Fruit fly (Drosophila melanogaster) whole organism, embryonic: ENCODE results near the gene CG4066.

Experiments used
- Ada2b ChIP-seq: fragments of 200-800 bp; sonication (Bioruptor generic); IDR thresholded peaks from 2 replicates; pipeline ENCODE4 v1.3.6; 2022; ENCODE audit warnings: missing biosample characterization, missing genetic modification characterization
- Awh ChIP-seq: fragments of 200-800 bp; sonication (Bioruptor generic); IDR thresholded peaks from 2 replicates; pipeline ENCODE4, ENCODE4 v1.3.6; 2022; ENCODE audit warnings: missing biosample characterization, missing genetic modification characterization
- Bgb ChIP-seq: fragments of 200-800 bp; sonication (Bioruptor generic); IDR thresholded peaks from 2 replicates; pipeline ENCODE4 v1.3.6; 2022; ENCODE audit warnings: missing biosample characterization, missing genetic modification characterization; ENCODE audit not compliant: partially characterized antibody
- CG10321 ChIP-seq: fragments of 200-800 bp; sonication (Bioruptor generic); IDR thresholded peaks from 2 replicates; pipeline ENCODE4 v1.3.6; 2022; ENCODE audit warnings: missing biosample characterization, missing genetic modification characterization
- CG10543 ChIP-seq: fragments of 200-800 bp; sonication (Bioruptor generic); optimal IDR thresholded peaks from 3 replicates; lab custom pipeline; 2017; ENCODE audit warnings: missing biosample characterization, mild to moderate bottlenecking, missing genetic modification characterization, moderate library complexity
- CG1529 ChIP-seq: fragments of 200-800 bp; sonication (Bioruptor generic); optimal IDR thresholded peaks from 3 replicates; lab custom pipeline; 2018; ENCODE audit warnings: missing biosample characterization, missing genetic modification characterization
- CG15514 ChIP-seq: fragments of 200-800 bp; sonication (Bioruptor generic); optimal IDR thresholded peaks from 3 replicates; lab custom pipeline; 2017; ENCODE audit warnings: missing biosample characterization, missing genetic modification characterization, mild to moderate bottlenecking, moderate library complexity, missing genetic modification reagents
- CG2202 ChIP-seq: fragments of 200-800 bp; sonication (Bioruptor generic); optimal IDR thresholded peaks from 2 replicates; lab custom pipeline; 2018; ENCODE audit warnings: missing biosample characterization, mild to moderate bottlenecking, missing genetic modification characterization
- CG2875 ChIP-seq: fragments of 200-800 bp; sonication (Bioruptor generic); optimal IDR thresholded peaks from 2 replicates; lab custom pipeline; 2017; ENCODE audit warnings: missing biosample characterization, mild to moderate bottlenecking, missing genetic modification characterization, missing genetic modification reagents
- CG3726 ChIP-seq: fragments of 200-800 bp; sonication (Bioruptor generic); IDR thresholded peaks from 3 replicates; pipeline ENCODE4, ENCODE4 v1.3.6; 2022; ENCODE audit warnings: missing biosample characterization, missing genetic modification characterization
- CG4707 ChIP-seq: fragments of 200-800 bp; sonication (Bioruptor generic); optimal IDR thresholded peaks from 2 replicates; lab custom pipeline; 2018; ENCODE audit warnings: missing biosample characterization, mild to moderate bottlenecking, missing genetic modification characterization, moderate library complexity
- CG6765 ChIP-seq: fragments of 200-800 bp; sonication (Bioruptor generic); optimal IDR thresholded peaks from 3 replicates; lab custom pipeline; 2017; ENCODE audit warnings: missing biosample characterization, mild to moderate bottlenecking, missing genetic modification characterization
- CG7786 ChIP-seq: fragments of 200-800 bp; sonication (Bioruptor generic); optimal IDR thresholded peaks from 2 replicates; lab custom pipeline; 2016; ENCODE audit warnings: missing biosample characterization, missing genetic modification characterization
- CG7839 ChIP-seq: fragments of 200-800 bp; sonication (Bioruptor generic); optimal IDR thresholded peaks from 3 replicates; lab custom pipeline; 2018; ENCODE audit warnings: missing biosample characterization, mild to moderate bottlenecking, missing genetic modification characterization, moderate library complexity
- CG8765 ChIP-seq: fragments of 200-800 bp; sonication (Bioruptor generic); IDR thresholded peaks from 2 replicates; pipeline ENCODE4 v1.3.6; 2022; ENCODE audit warnings: missing biosample characterization, missing genetic modification characterization
- CG8924 ChIP-seq: fragments of 200-800 bp; optimal IDR thresholded peaks from 3 replicates; lab custom pipeline; 2019; ENCODE audit warnings: missing biosample characterization, mild to moderate bottlenecking, missing genetic modification characterization, moderate library complexity
- CG9609 ChIP-seq: fragments of 200-800 bp; sonication (Bioruptor generic); optimal IDR thresholded peaks from 3 replicates; lab custom pipeline; 2016; ENCODE audit warnings: missing biosample characterization, missing genetic modification characterization
- CG9727 ChIP-seq: fragments of 200-800 bp; sonication (Bioruptor generic); optimal IDR thresholded peaks from 3 replicates; lab custom pipeline; 2017; ENCODE audit warnings: missing biosample characterization, mild to moderate bottlenecking, missing genetic modification characterization
- CoRest ChIP-seq: fragments of 200-800 bp; sonication (Bioruptor generic); optimal IDR thresholded peaks from 3 replicates; lab custom pipeline; 2018; ENCODE audit warnings: missing biosample characterization, mild to moderate bottlenecking, missing genetic modification characterization, moderate library complexity
- Fer2 ChIP-seq: fragments of 200-800 bp; sonication (Bioruptor generic); optimal IDR thresholded peaks from 2 replicates; lab custom pipeline; 2018; ENCODE audit warnings: missing biosample characterization, mild to moderate bottlenecking, missing genetic modification characterization, moderate library complexity
- HLH54F ChIP-seq: fragments of 200-800 bp; sonication (Bioruptor generic); optimal IDR thresholded peaks from 3 replicates; lab custom pipeline; 2016; ENCODE audit warnings: missing biosample characterization, missing genetic modification characterization
- Hr78 ChIP-seq, 2 experiments: fragments of 200-800 bp in 1 of 2; fragments of >200 bp in 1 of 2; sonication (Bioruptor generic) in 1 of 2; optimal IDR thresholded peaks; 2 replicates each; lab custom pipeline; 2017 to 2019; ENCODE audit warnings: missing biosample characterization in 2 of 2, missing genetic modification characterization in 2 of 2, mild to moderate bottlenecking in 1 of 2, moderate library complexity in 1 of 2
- Sox102F ChIP-seq: fragments of 200-800 bp; sonication (Bioruptor generic); optimal IDR thresholded peaks from 2 replicates; lab custom pipeline; 2018; ENCODE audit warnings: missing biosample characterization, mild to moderate bottlenecking, missing genetic modification characterization, moderate library complexity
- Ssrp ChIP-seq: fragments of 200-800 bp; sonication (Bioruptor generic); optimal IDR thresholded peaks from 2 replicates; lab custom pipeline; 2018; ENCODE audit warnings: missing biosample characterization, mild to moderate bottlenecking, missing genetic modification characterization, moderate library complexity
- Taf1 ChIP-seq: fragments of 200-800 bp; sonication (Bioruptor generic); IDR thresholded peaks from 2 replicates; pipeline ENCODE4 v1.3.6; 2022; ENCODE audit warnings: missing biosample characterization, missing genetic modification characterization
- ab ChIP-seq: fragments of 200-800 bp; sonication (Bioruptor generic); optimal IDR thresholded peaks from 2 replicates; lab custom pipeline; 2016; ENCODE audit warnings: missing biosample characterization, missing genetic modification characterization
- az2 ChIP-seq: fragments of 200-800 bp; sonication (Bioruptor generic); optimal IDR thresholded peaks from 3 replicates; lab custom pipeline; 2016; ENCODE audit warnings: missing biosample characterization, missing genetic modification characterization
- bcd ChIP-seq: fragments of 200-800 bp; sonication (Bioruptor generic); optimal IDR thresholded peaks from 2 replicates; lab custom pipeline; 2017; ENCODE audit warnings: missing biosample characterization, mild to moderate bottlenecking, missing genetic modification characterization
- bsh ChIP-seq, 2 experiments: fragments of 200-800 bp; sonication (Bioruptor generic); optimal IDR thresholded peaks; 2 replicates each; lab custom pipeline; 2017 to 2018; ENCODE audit warnings: mild to moderate bottlenecking in 2 of 2, missing biosample characterization in 2 of 2, missing genetic modification characterization in 2 of 2, moderate library complexity in 1 of 2
- cas ChIP-seq: fragments of 200-800 bp; sonication (Bioruptor generic); IDR thresholded peaks from 2 replicates; pipeline ENCODE4 v1.3.6; 2022; ENCODE audit warnings: missing biosample characterization, missing genetic modification characterization
- dmrt11E ChIP-seq: fragments of 200-800 bp; sonication (Bioruptor generic); optimal IDR thresholded peaks from 3 replicates; lab custom pipeline; 2018; ENCODE audit warnings: missing biosample characterization, mild to moderate bottlenecking, missing genetic modification characterization, moderate library complexity
- fd102C ChIP-seq: fragments of 200-800 bp; sonication (Bioruptor generic); optimal IDR thresholded peaks from 2 replicates; lab custom pipeline; 2018; ENCODE audit warnings: missing biosample characterization, mild to moderate bottlenecking, missing genetic modification characterization, moderate library complexity
- jumu ChIP-seq: fragments of 200-800 bp; sonication (Bioruptor generic); optimal IDR thresholded peaks from 3 replicates; lab custom pipeline; 2016; ENCODE audit warnings: missing biosample characterization, missing genetic modification characterization
- klu ChIP-seq: fragments of 200-800 bp; sonication (Bioruptor generic); IDR thresholded peaks from 2 replicates; pipeline ENCODE4 v1.3.6; 2022; ENCODE audit warnings: missing biosample characterization, missing genetic modification characterization
- mam ChIP-seq: fragments of 200-800 bp; sonication (Bioruptor generic); optimal IDR thresholded peaks from 3 replicates; lab custom pipeline; 2016; ENCODE audit warnings: missing biosample characterization, missing genetic modification characterization
- nerfin-1 ChIP-seq: fragments of 200-800 bp; sonication (Bioruptor generic); optimal IDR thresholded peaks from 3 replicates; lab custom pipeline; 2019; ENCODE audit warnings: missing biosample characterization, mild to moderate bottlenecking, missing genetic modification characterization, moderate library complexity
- tio ChIP-seq: fragments of 200-800 bp; sonication (Bioruptor generic); optimal IDR thresholded peaks from 2 replicates; lab custom pipeline; 2017; ENCODE audit warnings: missing biosample characterization, missing genetic modification characterization, inconsistent platforms
- zen ChIP-seq: fragments of 200-800 bp; sonication (Bioruptor generic); optimal IDR thresholded peaks from 3 replicates; lab custom pipeline; 2018; ENCODE audit warnings: missing biosample characterization, mild to moderate bottlenecking, missing genetic modification characterization, moderate library complexity
- zfh2 ChIP-seq: fragments of 200-800 bp; sonication (Bioruptor generic); optimal IDR thresholded peaks from 2 replicates; lab custom pipeline; 2016; ENCODE audit warnings: missing biosample characterization, missing genetic modification characterization

Gene CG4066

dm6 chr3R:12314236-12314635, 3.1 kb downstream of the CG4066 start (continued):
- TF ChIP-seq klu (GFP tag; lab: Robert Waterston, UW) (no peak), zen (tag; lab: Kevin White, UChicago) (peak; percentile 18), Ssrp (tag; lab: Kevin White, UChicago) (peak; percentile 27), fd102C (GFP tag; lab: Kevin White, UChicago) (peak; percentile 38), HLH54F (GFP tag; lab: Kevin White, UChicago) (no peak), CG4707 (no peak), Ada2b (GFP tag; lab: Robert Waterston, UW) (no peak), Awh (GFP tag; lab: Robert Waterston, UW) (no peak), Taf1 (GFP tag; lab: Robert Waterston, UW) (no peak), CG7786 (no peak), CoRest (peak; percentile 7), CG7839 (tag; lab: Kevin White, UChicago) (peak; percentile 23), CG3726 (GFP tag; lab: Robert Waterston, UW) (no peak), CG10321 (no peak), Fer2 (tag; lab: Kevin White, UChicago) (no peak), CG8924 (tag; lab: Kevin White, UChicago) (peak; percentile 10), bcd (GFP tag; lab: Kevin White, UChicago) (no peak), cas (GFP tag; lab: Robert Waterston, UW) (no peak), Sox102F (peak; percentile 18), dmrt11E (tag; lab: Kevin White, UChicago) (peak; percentile 75), mam (GFP tag; lab: Kevin White, UChicago) (no peak), zfh2 (GFP tag; lab: Kevin White, UChicago) (no peak), tio (peak; percentile 15), CG2875 (GFP tag; lab: Kevin White, UChicago) (peak; percentile 7), nerfin-1 (no peak), CG8765 (GFP tag; lab: Robert Waterston, UW) (no peak), CG15514 (GFP tag; lab: Kevin White, UChicago) (no peak), az2 (GFP tag; lab: Kevin White, UChicago) (peak; percentile 46), CG10543 (GFP tag; lab: Kevin White, UChicago) (no peak), Hr78 (GFP tag; optimal IDR thresholded peaks at IDR 0.05; lab: Kevin White, UChicago) (no peak), CG9727 (peak; percentile 46), ab (GFP tag; lab: Kevin White, UChicago) (no peak), CG1529 (GFP tag; lab: Kevin White, UChicago) (no peak), Bgb (GFP tag; lab: Robert Waterston, UW) (no peak), CG6765 (GFP tag; lab: Kevin White, UChicago) (no peak), bsh (GFP tag; optimal IDR thresholded peaks at IDR 0.05; lab: Kevin White, UChicago) (peak in 1 of 2 experiments; percentile 65), CG2202 (tag; lab: Kevin White, UChicago) (peak; percentile 27), CG9609 (GFP tag; lab: Kevin White, UChicago) (no peak)

DNA sequence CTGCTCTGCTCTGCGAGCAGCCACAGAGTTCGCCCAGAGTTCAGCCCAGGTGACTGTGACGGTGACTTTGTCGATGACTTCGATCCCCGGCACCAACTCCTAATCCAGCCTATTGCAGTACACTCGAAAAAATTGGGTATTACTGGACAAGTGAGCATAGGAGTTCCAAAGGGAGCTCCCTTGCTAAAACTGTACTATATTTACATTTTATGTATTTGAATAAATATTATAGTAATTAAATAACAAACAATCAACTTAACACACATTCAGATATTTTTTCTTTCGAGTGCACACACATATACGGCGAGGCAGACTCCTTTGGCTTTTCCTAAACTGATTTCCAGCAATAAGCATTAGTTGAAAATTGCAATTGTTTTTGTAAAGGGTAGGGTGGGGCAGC, 4.3 kb downstream of the CG4066 start:
- peak in 1 of 2 experiments; percentile 25 for TF ChIP-seq bsh (GFP tag; optimal IDR thresholded peaks at IDR 0.05; lab: Kevin White, UChicago)
- TF ChIP-seq jumu, result no peak
